Fruit fly (Drosophila melanogaster) whole organism, pupa: ENCODE results near the gene Pomp.
A peak's percentile ranks its signal among the peaks of the same experiment; 100 is the strongest.

Experiments
- CG10348 ChIP-seq: fragments of 200-800 bp; sonication (Bioruptor generic); IDR thresholded peaks from 2 replicates; pipeline ENCODE4 v1.3.6; 2022; ENCODE audit warnings: missing biosample characterization, missing genetic modification characterization
- CG12605 ChIP-seq: fragments of 200-800 bp; sonication (Bioruptor generic); IDR thresholded peaks from 2 replicates; pipeline ENCODE4 v1.3.6; 2022; ENCODE audit warnings: missing biosample characterization, missing genetic modification characterization
- CG13204 ChIP-seq: fragments of 200-800 bp; sonication (Bioruptor generic); optimal IDR thresholded peaks from 2 replicates; lab custom pipeline; 2018; ENCODE audit warnings: missing biosample characterization, mild to moderate bottlenecking, missing genetic modification characterization, moderate library complexity
- CG14655 ChIP-seq: fragments of 200-800 bp; sonication (Bioruptor generic); optimal IDR thresholded peaks from 3 replicates; lab custom pipeline; 2017; ENCODE audit warnings: mild to moderate bottlenecking, missing biosample characterization, missing genetic modification reagents, missing genetic modification characterization
- CG15710 ChIP-seq: fragments of 200-800 bp; sonication (Bioruptor generic); optimal IDR thresholded peaks from 2 replicates; lab custom pipeline; 2018; ENCODE audit warnings: missing biosample characterization, mild to moderate bottlenecking, missing genetic modification characterization, moderate library complexity
- CG17806 ChIP-seq: fragments of 200-800 bp; sonication (Bioruptor generic); optimal IDR thresholded peaks from 2 replicates; lab custom pipeline; 2018; ENCODE audit warnings: missing biosample characterization, mild to moderate bottlenecking, missing genetic modification characterization, moderate library complexity
- CG32121 ChIP-seq: fragments of 200-800 bp; sonication (Bioruptor generic); IDR thresholded peaks from 2 replicates; pipeline ENCODE4 v1.3.6; 2022; ENCODE audit warnings: missing biosample characterization, missing genetic modification characterization
- CG34367 ChIP-seq: fragments of 200-800 bp; sonication (Bioruptor generic); optimal IDR thresholded peaks from 2 replicates; lab custom pipeline; 2018; ENCODE audit warnings: missing biosample characterization, mild to moderate bottlenecking, missing genetic modification characterization
- CG4496 ChIP-seq: fragments of 200-800 bp; sonication (Bioruptor generic); IDR thresholded peaks from 3 replicates; pipeline ENCODE4 v1.3.6; 2022; ENCODE audit warnings: missing biosample characterization, missing genetic modification characterization
- CG8159 ChIP-seq: fragments of 200-800 bp; sonication (Bioruptor generic); optimal IDR thresholded peaks from 3 replicates; lab custom pipeline; 2018; ENCODE audit warnings: missing biosample characterization, mild to moderate bottlenecking, missing genetic modification characterization, moderate library complexity
- CG8301 ChIP-seq: fragments of 200-800 bp; sonication (Bioruptor generic); optimal IDR thresholded peaks from 2 replicates; lab custom pipeline; 2018; ENCODE audit warnings: missing biosample characterization, mild to moderate bottlenecking, missing genetic modification characterization
- CG9948 ChIP-seq: fragments of 200-800 bp; sonication (Bioruptor generic); optimal IDR thresholded peaks from 2 replicates; lab custom pipeline; 2018; ENCODE audit warnings: missing biosample characterization, mild to moderate bottlenecking, missing genetic modification characterization, moderate library complexity
- D1 ChIP-seq: fragments of 200-800 bp; sonication (Bioruptor generic); optimal IDR thresholded peaks from 2 replicates; lab custom pipeline; 2018; ENCODE audit warnings: missing biosample characterization, mild to moderate bottlenecking, missing genetic modification characterization, moderate library complexity
- EcR ChIP-seq: fragments of 200-800 bp; sonication (Bioruptor generic); optimal IDR thresholded peaks from 3 replicates; lab custom pipeline; 2019; ENCODE audit warnings: missing biosample characterization, missing genetic modification characterization, mild to moderate bottlenecking, moderate library complexity, missing genetic modification reagents
- Ets98B ChIP-seq: fragments of 200-800 bp; sonication (Bioruptor generic); IDR thresholded peaks from 2 replicates; pipeline ENCODE4 v1.3.6; 2022; ENCODE audit warnings: missing biosample characterization, missing genetic modification characterization
- Pif1A ChIP-seq: fragments of 200-800 bp; sonication (Bioruptor generic); optimal IDR thresholded peaks from 3 replicates; lab custom pipeline; 2016; ENCODE audit warnings: missing biosample characterization, missing genetic modification characterization
- Pif1B ChIP-seq: fragments of 200-800 bp; sonication (Bioruptor generic); optimal IDR thresholded peaks from 3 replicates; lab custom pipeline; 2016; ENCODE audit warnings: missing biosample characterization, missing genetic modification characterization
- Snoo ChIP-seq: fragments of 200-800 bp; sonication (Bioruptor generic); optimal IDR thresholded peaks from 3 replicates; lab custom pipeline; 2017; ENCODE audit warnings: missing biosample characterization, mild to moderate bottlenecking, missing genetic modification characterization, inconsistent platforms
- fd96Ca ChIP-seq: fragments of 200-800 bp; sonication (Bioruptor generic); IDR thresholded peaks from 3 replicates; pipeline ENCODE4 v1.3.6; 2022; ENCODE audit warnings: missing biosample characterization, missing genetic modification characterization
- gl ChIP-seq: fragments of 200-800 bp; sonication (Bioruptor generic); optimal IDR thresholded peaks from 2 replicates; lab custom pipeline; 2018; ENCODE audit warnings: missing biosample characterization, mild to moderate bottlenecking, missing genetic modification characterization
- rn ChIP-seq: fragments of 200-800 bp; sonication (Bioruptor generic); IDR thresholded peaks from 2 replicates; pipeline ENCODE4 v1.3.6; 2022; ENCODE audit warnings: missing biosample characterization, missing genetic modification characterization

The Pomp gene

dm6 chr2L:20818432-20818831 is 31.0 kb downstream of the Pomp start, which contains the start of gene CheB38a:
Gene CheB38a, minus strand, starts transcription at chr2L:20818532.
- TF ChIP-seq CG32121, result no peak
- no peak for TF ChIP-seq CG8301 (tag; lab: Kevin White, UChicago)
- TF ChIP-seq rn (GFP tag; lab: Robert Waterston, UW), result no peak
- TF ChIP-seq CG14655, result no peak
- TF ChIP-seq Snoo (tag; lab: Kevin White, UChicago), result no peak
- TF ChIP-seq D1 (tag; lab: Kevin White, UChicago), result no peak

dm6 chr2L:20820767-20821166 is 33.3 kb downstream of the Pomp start, which contains the start of gene CheB38c:
Gene CheB38c, minus strand, starts transcription at chr2L:20820867.
- no peak for TF ChIP-seq D1 (tag; lab: Kevin White, UChicago)
- no peak for TF ChIP-seq Snoo (tag; lab: Kevin White, UChicago)
- no peak for TF ChIP-seq Ets98B (GFP tag; lab: Robert Waterston, UW)
- TF ChIP-seq Pif1A (GFP tag; lab: Kevin White, UChicago), result no peak
- no peak for TF ChIP-seq CG10348 (GFP tag; lab: Robert Waterston, UW)
- TF ChIP-seq Pif1B (GFP tag; lab: Kevin White, UChicago), result no peak
- TF ChIP-seq CG12605 (GFP tag; lab: Robert Waterston, UW), result no peak
- TF ChIP-seq CG34367 (tag; lab: Kevin White, UChicago), result no peak
- no peak for TF ChIP-seq gl (tag; lab: Kevin White, UChicago)
- no peak for TF ChIP-seq CG17806 (tag; lab: Kevin White, UChicago)
- TF ChIP-seq fd96Ca (GFP tag; lab: Robert Waterston, UW), result no peak
- no peak for TF ChIP-seq CG9948 (tag; lab: Kevin White, UChicago)

- TF ChIP-seq CG34367 (tag; lab: Kevin White, UChicago) (no peak), gl (tag; lab: Kevin White, UChicago) (peak; percentile 26), CG8301 (tag; lab: Kevin White, UChicago) (peak; percentile 46), CG17806 (tag; lab: Kevin White, UChicago) (peak; percentile 34), EcR (GFP tag; lab: Kevin White, UChicago) (peak; percentile 63), CG10348 (GFP tag; lab: Robert Waterston, UW) (no peak), Snoo (tag; lab: Kevin White, UChicago) (peak; percentile 10), D1 (tag; lab: Kevin White, UChicago) (no peak), fd96Ca (GFP tag; lab: Robert Waterston, UW) (peak; percentile 33), CG14655 (peak; percentile 54), CG13204 (GFP tag; lab: Kevin White, UChicago) (peak; percentile 95), CG32121 (peak; percentile 52; the same call in 1 of the 2 replicates), CG8159 (tag; lab: Kevin White, UChicago) (peak; percentile 59), Pif1A (GFP tag; lab: Kevin White, UChicago) (peak; percentile 75), rn (GFP tag; lab: Robert Waterston, UW) (no peak), CG9948 (tag; lab: Kevin White, UChicago) (no peak), Ets98B (GFP tag; lab: Robert Waterston, UW) (peak; percentile 76; the same call in 1 of the 2 replicates), CG4496 (GFP tag; lab: Robert Waterston, UW) (peak; percentile 86), CG12605 (GFP tag; lab: Robert Waterston, UW) (no peak; the same call in 1 of the 2 replicates), CG15710 (tag; lab: Kevin White, UChicago) (no peak), Pif1B (GFP tag; lab: Kevin White, UChicago) (peak; percentile 18)
Measured at dm6 chr2L:20821249-20822024, 34.0 kb downstream of the Pomp start.

DNA sequence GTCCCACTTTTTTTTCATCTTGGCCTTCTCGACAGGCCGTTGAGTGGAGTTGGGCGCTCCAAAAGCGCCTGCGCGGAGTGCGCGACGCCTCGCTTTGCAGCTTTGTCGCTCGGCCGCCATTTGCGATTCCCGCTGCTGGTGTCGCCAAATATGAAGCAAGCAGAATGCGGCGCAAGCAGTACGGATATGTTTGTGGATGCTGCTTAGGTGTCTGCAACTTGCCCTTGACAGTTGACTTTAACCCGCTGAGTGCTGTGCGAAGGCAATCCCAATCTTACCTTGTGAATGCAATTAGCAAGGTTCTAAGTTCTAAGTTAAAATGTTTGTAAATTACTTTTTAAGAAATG is 34.5 kb downstream of the Pomp start:
- TF ChIP-seq CG34367 (tag; lab: Kevin White, UChicago) (no peak), CG8301 (tag; lab: Kevin White, UChicago) (no peak), CG14655 (no peak), CG4496 (GFP tag; lab: Robert Waterston, UW) (no peak), CG12605 (GFP tag; lab: Robert Waterston, UW) (no peak), CG9948 (tag; lab: Kevin White, UChicago) (no peak), CG17806 (tag; lab: Kevin White, UChicago) (no peak), D1 (tag; lab: Kevin White, UChicago) (no peak), fd96Ca (GFP tag; lab: Robert Waterston, UW) (peak; percentile 81; the same call in 2 of the 3 replicates), rn (GFP tag; lab: Robert Waterston, UW) (no peak), Ets98B (GFP tag; lab: Robert Waterston, UW) (peak; percentile 63), Pif1B (GFP tag; lab: Kevin White, UChicago) (no peak), gl (tag; lab: Kevin White, UChicago) (no peak), Pif1A (GFP tag; lab: Kevin White, UChicago) (no peak), Snoo (tag; lab: Kevin White, UChicago) (no peak), CG8159 (tag; lab: Kevin White, UChicago) (peak; percentile 12), CG15710 (tag; lab: Kevin White, UChicago) (peak; percentile 31), EcR (GFP tag; lab: Kevin White, UChicago) (no peak), CG10348 (GFP tag; lab: Robert Waterston, UW) (0 out of 2 replicates have a peak, but pooled peaks have one; percentile 14), CG13204 (GFP tag; lab: Kevin White, UChicago) (peak; percentile 5), CG32121 (peak; percentile 65)
